Worm (Caenorhabditis elegans): ENCODE measurements around the gene srj-49.

Gene srj-49

DNA sequence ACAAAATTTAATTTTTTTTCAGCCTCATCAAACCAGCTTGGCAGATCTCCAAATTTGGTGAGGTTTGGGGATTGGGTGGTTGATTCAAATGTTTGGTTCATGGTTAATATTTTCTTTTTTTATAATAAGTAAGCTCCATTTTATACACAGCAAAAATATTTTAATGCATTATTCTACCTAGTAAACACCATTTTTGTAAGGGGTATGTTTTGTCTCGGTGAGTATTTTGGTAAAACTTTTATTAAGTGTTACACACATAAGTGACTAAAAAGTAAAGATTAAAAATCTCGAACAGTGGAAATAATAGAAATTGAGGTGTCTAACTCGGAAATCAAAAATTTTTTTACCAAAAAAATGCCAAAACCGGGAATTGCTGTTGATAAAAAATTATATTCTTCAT lies 40.5 kb upstream of the srj-49 start, which contains the start of gene srw-4 (continued):
- TF ChIP-seq dmd-4 (tag; optimal IDR thresholded peaks at IDR 0.05; ENCODE audit: borderline replicate concordance) = no peak

DNA sequence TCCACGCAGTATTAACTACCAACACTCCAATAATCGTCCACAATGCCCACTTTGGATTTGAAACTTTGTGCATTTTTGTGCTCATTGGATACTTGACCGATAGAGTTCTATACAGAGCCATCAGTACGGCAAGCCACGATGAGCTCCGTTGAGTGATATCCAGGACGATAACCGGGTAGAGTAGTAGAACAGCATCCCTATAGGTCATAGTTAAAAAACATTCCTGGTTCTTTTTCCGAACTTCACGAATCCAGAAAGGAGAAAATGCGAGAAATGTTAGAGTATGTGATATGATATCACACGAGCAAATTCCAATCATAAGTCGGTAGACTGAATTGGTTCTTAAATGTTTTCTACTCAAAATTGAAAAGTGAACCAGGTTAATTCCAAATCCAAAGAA lies 40.1 kb upstream of the srj-49 start:
- no peak for TF ChIP-seq che-1 (tag; optimal IDR thresholded peaks at IDR 0.05)
- no peak for TF ChIP-seq hlh-6 (tag; optimal IDR thresholded peaks at IDR 0.05)
- TF ChIP-seq tbx-7 (tag; optimal IDR thresholded peaks at IDR 0.05) = no peak
- TF ChIP-seq ceh-9 (tag; optimal IDR thresholded peaks at IDR 0.05) = no peak

DNA sequence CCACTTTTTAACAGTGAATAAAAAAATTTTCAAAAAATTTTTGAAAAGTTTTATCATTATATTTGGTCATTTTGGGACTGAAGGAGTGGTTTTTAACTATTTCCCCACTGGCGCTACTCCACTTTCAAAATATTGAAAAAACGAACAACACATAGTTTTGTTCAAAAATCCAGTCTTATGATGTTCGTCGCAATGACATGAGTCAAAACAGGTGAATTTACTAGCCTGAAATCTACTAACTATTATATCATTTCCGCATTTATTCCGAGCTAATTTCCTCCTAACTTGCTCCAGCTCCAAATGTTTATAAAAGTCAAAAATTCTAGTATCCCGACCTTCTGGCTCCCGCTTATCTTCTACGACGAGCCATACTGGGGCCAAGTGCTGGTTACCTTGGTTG lies 36.3 kb upstream of the srj-49 start, which contains the start of gene sre-24:
Gene sre-24, plus strand, starts transcription at position 301 of the 400 bp plus-strand sequence.
- TF ChIP-seq tbx-7 (tag; optimal IDR thresholded peaks at IDR 0.05) (no peak), unc-86 (tag; optimal IDR thresholded peaks at IDR 0.05) (no peak), unc-55 (GFP tag; optimal IDR thresholded peaks at IDR 0.05) (no peak), ets-4 (tag; optimal IDR thresholded peaks at IDR 0.05) (no peak), dmd-4 (tag; optimal IDR thresholded peaks at IDR 0.05; ENCODE audit: borderline replicate concordance) (no peak), K02D7.2 (tag; optimal IDR thresholded peaks at IDR 0.05) (no peak), ceh-14 (tag; optimal IDR thresholded peaks at IDR 0.05) (no peak), pax-1 (tag; optimal IDR thresholded peaks at IDR 0.05) (no peak), K09A11.1 (tag; optimal IDR thresholded peaks at IDR 0.05; ENCODE audit: insufficient read depth) (no peak), ceh-24 (tag; optimal IDR thresholded peaks at IDR 0.05) (no peak), pqm-1 (tag; optimal IDR thresholded peaks at IDR 0.05) (no peak), madf-2 (tag; optimal IDR thresholded peaks at IDR 0.05) (no peak), ceh-30 (tag; optimal IDR thresholded peaks at IDR 0.05) (no peak), dve-1 (tag; optimal IDR thresholded peaks at IDR 0.05) (no peak)

DNA sequence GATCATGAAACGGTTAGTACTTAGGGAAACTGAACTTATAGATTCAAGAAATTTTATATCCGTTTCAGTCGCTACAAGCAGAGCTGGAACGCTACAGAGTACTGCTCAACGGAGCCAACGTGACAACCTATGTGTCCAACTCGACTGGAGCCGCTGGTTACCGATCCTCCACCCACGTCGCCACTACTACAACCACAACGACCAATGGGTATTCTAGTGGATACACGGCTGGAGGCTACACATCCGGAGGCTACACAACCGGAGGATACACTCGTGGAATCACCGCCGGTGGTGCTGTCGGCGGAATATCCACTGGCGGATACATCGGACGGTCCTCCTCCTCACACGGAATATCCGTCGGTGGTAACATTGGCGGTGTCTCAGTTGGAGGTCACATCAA lies 35.0 kb upstream of the srj-49 start:
- TF ChIP-seq ceh-9 (tag; optimal IDR thresholded peaks at IDR 0.05) = no peak
- no peak for TF ChIP-seq sox-2 (GFP tag; IDR thresholded peaks at IDR 0.05)
- TF ChIP-seq pros-1 (tag; optimal IDR thresholded peaks at IDR 0.05) = no peak
- TF ChIP-seq ceh-18 (tag; optimal IDR thresholded peaks at IDR 0.05) = no peak
- no peak for TF ChIP-seq ceh-22 (tag; optimal IDR thresholded peaks at IDR 0.05)
- TF ChIP-seq ceh-6 (GFP tag; optimal IDR thresholded peaks at IDR 0.05) = no peak
- TF ChIP-seq ceh-24 (tag; optimal IDR thresholded peaks at IDR 0.05) = no peak
- no peak for TF ChIP-seq dmd-4 (tag; optimal IDR thresholded peaks at IDR 0.05; ENCODE audit: borderline replicate concordance)
- TF ChIP-seq ahr-1 (tag; optimal IDR thresholded peaks at IDR 0.05) = no peak
- TF ChIP-seq ceh-45 (GFP tag; IDR thresholded peaks at IDR 0.05) = no peak
- TF ChIP-seq unc-3 (GFP tag; conservative IDR thresholded peaks at IDR 0.05) = no peak
- TF ChIP-seq unc-3 (tag; optimal IDR thresholded peaks at IDR 0.05) = no peak
- TF ChIP-seq lin-11 (tag; optimal IDR thresholded peaks at IDR 0.05) = no peak
- TF ChIP-seq unc-55 (GFP tag; optimal IDR thresholded peaks at IDR 0.05) = no peak
- no peak for TF ChIP-seq nhr-232 (tag; optimal IDR thresholded peaks at IDR 0.05)
- TF ChIP-seq ceh-19 (GFP tag; optimal IDR thresholded peaks at IDR 0.05) = no peak
- TF ChIP-seq ceh-2 (tag; optimal IDR thresholded peaks at IDR 0.05) = no peak

DNA sequence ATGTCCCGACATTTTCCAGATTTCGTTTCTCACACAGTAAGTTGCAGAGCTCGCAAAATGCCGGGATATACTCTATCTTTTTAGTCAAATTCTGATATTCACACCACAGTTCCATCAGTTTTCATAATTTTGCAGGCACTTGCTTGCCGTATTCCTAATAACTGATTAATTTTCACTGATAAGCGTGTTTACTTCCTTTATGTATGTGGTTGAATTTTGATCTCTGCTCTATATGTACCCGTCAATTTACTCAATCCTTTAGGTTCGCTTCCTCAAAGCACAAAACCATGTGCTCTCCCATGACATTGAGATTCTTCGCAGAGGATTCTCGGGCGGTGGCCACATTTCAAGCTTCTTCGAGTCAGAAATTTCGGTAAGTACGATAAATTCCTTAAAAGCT lies 33.4 kb upstream of the srj-49 start:
- TF ChIP-seq pax-1 (tag; optimal IDR thresholded peaks at IDR 0.05) = no peak

DNA sequence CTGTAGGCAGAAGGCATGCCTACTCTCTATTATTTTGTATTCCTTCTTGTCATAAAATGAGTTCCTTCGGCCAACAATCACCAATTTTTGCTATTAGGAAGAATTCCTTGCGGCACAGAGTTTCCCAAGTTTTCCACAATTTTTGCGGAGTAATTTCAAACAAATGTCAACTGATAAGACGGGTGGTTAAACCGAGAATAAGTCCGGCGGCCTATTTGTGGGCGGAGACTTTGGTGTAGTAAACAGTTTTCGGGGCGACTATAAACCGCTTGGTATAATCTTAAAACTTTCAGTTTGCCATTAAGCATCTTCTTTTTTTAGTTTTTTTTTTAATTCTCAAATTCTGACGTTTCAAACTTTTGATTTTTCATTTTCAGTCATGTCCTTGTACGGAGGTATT lies 32.9 kb upstream of the srj-49 start, which contains the start of gene ifc-1:
Gene ifc-1, plus strand, starts transcription at position 378 of the 400 bp plus-strand sequence.
- no peak for TF ChIP-seq nhr-11 (tag; optimal IDR thresholded peaks at IDR 0.05)
- TF ChIP-seq T23F11.4 (GFP tag; optimal IDR thresholded peaks at IDR 0.05) = no peak
- TF ChIP-seq K09A11.1 (tag; optimal IDR thresholded peaks at IDR 0.05; ENCODE audit: insufficient read depth) = no peak
- TF ChIP-seq ets-4 (tag; optimal IDR thresholded peaks at IDR 0.05) = no peak
- TF ChIP-seq pqm-1 (tag; optimal IDR thresholded peaks at IDR 0.05) = no peak
- TF ChIP-seq ceh-14 (tag; optimal IDR thresholded peaks at IDR 0.05) = no peak
- TF ChIP-seq npax-4 (tag; optimal IDR thresholded peaks at IDR 0.05) = no peak
- no peak for TF ChIP-seq hlh-30 (tag; optimal IDR thresholded peaks at IDR 0.05; ENCODE audit: insufficient read depth)
- TF ChIP-seq ceh-34 (tag; optimal IDR thresholded peaks at IDR 0.05) = no peak
- no peak for TF ChIP-seq dmd-4 (tag; optimal IDR thresholded peaks at IDR 0.05; ENCODE audit: borderline replicate concordance)
- TF ChIP-seq madf-2 (tag; optimal IDR thresholded peaks at IDR 0.05) = no peak
- TF ChIP-seq fkh-6 (tag; optimal IDR thresholded peaks at IDR 0.05) = no peak
- TF ChIP-seq ref-2 (tag; optimal IDR thresholded peaks at IDR 0.05) = no peak
- no peak for TF ChIP-seq elt-2 (tag; optimal IDR thresholded peaks at IDR 0.05)
- no peak for TF ChIP-seq odd-2 (tag; optimal IDR thresholded peaks at IDR 0.05)
- no peak for TF ChIP-seq ttx-3 (tag; optimal IDR thresholded peaks at IDR 0.05)
- TF ChIP-seq nhr-232 (tag; optimal IDR thresholded peaks at IDR 0.05) = no peak
- no peak for TF ChIP-seq pha-2 (tag; optimal IDR thresholded peaks at IDR 0.05)
- TF ChIP-seq dve-1 (tag; optimal IDR thresholded peaks at IDR 0.05) = no peak

All from whole organism, late embryonic.